Worm (Caenorhabditis elegans) whole organism, L2 larva: ENCODE data around the gene ltah-1.2.
A peak's percentile ranks its signal among the peaks of the same experiment; 100 is the strongest.

ENCODE experiments used
- ZK546.5 ChIP-seq: sonication (generic microtip); optimal IDR thresholded peaks from 2 replicates; lab custom pipeline; 2017; ENCODE audit warnings: missing biosample characterization, missing genetic modification characterization
- alr-1 ChIP-seq: fragments of 150-350 bp; optimal IDR thresholded peaks from 2 replicates; lab custom pipeline; 2014; ENCODE audit warnings: missing biosample characterization, missing genetic modification characterization
- ama-1 ChIP-seq: fragments of 150-350 bp; optimal IDR thresholded peaks from 2 replicates; lab custom pipeline; 2018; ENCODE audit warnings: inconsistent platforms
- crh-2 ChIP-seq: sonication (generic microtip); optimal IDR thresholded peaks from 2 replicates; lab custom pipeline; 2017; ENCODE audit warnings: missing biosample characterization, missing genetic modification characterization
- lin-13 ChIP-seq: fragments of 150-350 bp; optimal IDR thresholded peaks from 2 replicates; lab custom pipeline; 2014; ENCODE audit warnings: missing biosample characterization, missing genetic modification reagents, missing genetic modification characterization
- lin-39 ChIP-seq: fragments of 150-350 bp; optimal IDR thresholded peaks from 2 replicates; lab custom pipeline; 2014; ENCODE audit warnings: missing biosample characterization, missing genetic modification reagents, missing genetic modification characterization
- lsy-2 ChIP-seq, 2 experiments: fragments of 150-350 bp in 1 of 2; sonication (generic microtip) in 1 of 2; optimal IDR thresholded peaks; 2 replicates each; lab custom pipeline; 2014 to 2017; ENCODE audit warnings: missing biosample characterization in 2 of 2, missing genetic modification characterization in 2 of 2
- nhr-23 ChIP-seq: fragments of 150-350 bp; optimal IDR thresholded peaks from 2 replicates; lab custom pipeline; 2014; ENCODE audit warnings: missing biosample characterization, missing genetic modification reagents, missing genetic modification characterization
- snpc-4 ChIP-seq: fragments of 150-350 bp; optimal IDR thresholded peaks from 2 replicates; lab custom pipeline; 2014; ENCODE audit warnings: missing biosample characterization, missing genetic modification characterization
- zag-1 ChIP-seq: fragments of 150-350 bp; optimal IDR thresholded peaks from 2 replicates; lab custom pipeline; 2014; ENCODE audit warnings: missing biosample characterization, missing genetic modification characterization
- ztf-1 ChIP-seq: fragments of 200-800 bp; sonication (Bioruptor generic); conservative IDR thresholded peaks from 2 replicates; pipeline ENCODE4 v1.3.6; 2022; ENCODE audit warnings: missing genetic modification characterization, missing compliant biosample characterization

DNA sequence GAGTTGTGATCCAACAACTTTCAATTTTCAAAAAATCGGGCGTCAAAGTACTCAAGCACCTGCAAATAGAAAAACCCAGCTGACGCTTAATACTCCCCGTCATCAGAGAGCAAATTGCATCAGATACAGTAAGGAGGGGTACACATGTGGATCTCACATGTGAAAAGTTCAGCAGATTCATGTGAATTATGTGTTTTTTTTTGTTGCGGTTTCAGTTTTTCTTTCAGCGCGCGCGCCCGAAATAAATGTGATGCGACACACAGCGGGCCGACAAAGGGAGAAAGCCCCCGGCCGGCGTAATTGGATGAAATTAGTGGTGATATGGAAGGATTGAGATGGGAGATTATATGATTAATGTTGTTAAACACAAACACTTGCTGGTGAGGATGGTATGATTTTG is 39.4 kb upstream of the ltah-1.2 start:
- TF ChIP-seq snpc-4 (tag; lab: Kevin White, UChicago) = no peak
- no peak for TF ChIP-seq lin-13 (GFP tag; lab: Kevin White, UChicago)
- no peak for TF ChIP-seq ama-1
- TF ChIP-seq crh-2 (tag; lab: Kevin White, UChicago) = no peak
- no peak for TF ChIP-seq nhr-23 (tag; lab: Kevin White, UChicago)
- no peak for TF ChIP-seq zag-1
- TF ChIP-seq lin-39 (tag; lab: Kevin White, UChicago) = no peak
- TF ChIP-seq ztf-1 (GFP tag; lab: Robert Waterston, UW) = no peak
- peak in 1 of 2 experiments; percentile 15 for TF ChIP-seq lsy-2 (tag; optimal IDR thresholded peaks at IDR 0.05; lab: Kevin White, UChicago)
- TF ChIP-seq ZK546.5 (tag; lab: Kevin White, UChicago) = no peak
- no peak for TF ChIP-seq alr-1 (tag; lab: Kevin White, UChicago)
